Worm (Caenorhabditis elegans): ENCODE data around the gene srd-58.

Gene srd-58

ce11 chrII:7183493-7184272 lies 21.2 kb downstream of the srd-58 start, which contains the start of gene pdl-1:
Gene pdl-1 (plus strand): TSS chrII:7183801.
- TF ChIP-seq fos-1 (tag; optimal IDR thresholded peaks at IDR 0.05), result peak; percentile 54
- no peak for TF ChIP-seq nhr-25 (tag; optimal IDR thresholded peaks at IDR 0.05)
- peak; percentile 55 for TF ChIP-seq sma-3 (GFP tag; optimal IDR thresholded peaks at IDR 0.05)
- no peak for TF ChIP-seq unc-62 (GFP tag; optimal IDR thresholded peaks at IDR 0.05)
- no peak for TF ChIP-seq nhr-12 (tag; optimal IDR thresholded peaks at IDR 0.05)
- TF ChIP-seq lin-13 (GFP tag; optimal IDR thresholded peaks at IDR 0.05), result peak; percentile 73
- TF ChIP-seq ceh-82 (tag; optimal IDR thresholded peaks at IDR 0.05), result no peak
- TF ChIP-seq nhr-23 (tag; optimal IDR thresholded peaks at IDR 0.05), result no peak
- TF ChIP-seq C34F6.9 (tag; optimal IDR thresholded peaks at IDR 0.05), result peak; percentile 67
- TF ChIP-seq mab-5 (tag; optimal IDR thresholded peaks at IDR 0.05), result peak; percentile 56
- TF ChIP-seq nhr-237 (tag; optimal IDR thresholded peaks at IDR 0.05), result no peak
- peak; percentile 7 to 61 for TF ChIP-seq lsy-2 (tag; optimal IDR thresholded peaks at IDR 0.05)
- peak; percentile 35 for TF ChIP-seq crh-2 (tag; optimal IDR thresholded peaks at IDR 0.05)
- peak in 1 of 2 experiments; percentile 30 for TF ChIP-seq mdl-1 (tag; optimal IDR thresholded peaks at IDR 0.05)
- TF ChIP-seq blmp-1 (tag; optimal IDR thresholded peaks at IDR 0.05; ENCODE audit: insufficient read depth), result peak; percentile 25
- no peak for TF ChIP-seq aly-2 (tag; optimal IDR thresholded peaks at IDR 0.05)
- TF ChIP-seq lin-11 (tag; optimal IDR thresholded peaks at IDR 0.05), result peak; percentile 81
- TF ChIP-seq nhr-6 (tag; optimal IDR thresholded peaks at IDR 0.05), result no peak
- TF ChIP-seq sma-9 (GFP tag; optimal IDR thresholded peaks at IDR 0.05), result peak; percentile 84
- no peak for TF ChIP-seq sma-9 (tag; optimal IDR thresholded peaks at IDR 0.05)
- no peak for TF ChIP-seq ztf-11 (tag; optimal IDR thresholded peaks at IDR 0.05)
- no peak for TF ChIP-seq mbf-1 (tag; optimal IDR thresholded peaks at IDR 0.05)
- peak; percentile 15 for TF ChIP-seq zag-1 (tag; optimal IDR thresholded peaks at IDR 0.05)
- TF ChIP-seq lin-39 (tag; optimal IDR thresholded peaks at IDR 0.05), result no peak
- TF ChIP-seq nhr-129 (tag; optimal IDR thresholded peaks at IDR 0.05), result peak; percentile 76
- no peak for TF ChIP-seq dmd-4 (tag; optimal IDR thresholded peaks at IDR 0.05)
- TF ChIP-seq elt-1 (tag; optimal IDR thresholded peaks at IDR 0.05), result no peak
- TF ChIP-seq R02D3.7 (tag; optimal IDR thresholded peaks at IDR 0.05), result no peak
- TF ChIP-seq F13H6.1 (tag; optimal IDR thresholded peaks at IDR 0.05), result peak; percentile 65
- TF ChIP-seq ztf-4 (tag; optimal IDR thresholded peaks at IDR 0.05), result peak; percentile 60
- TF ChIP-seq unc-39 (tag; optimal IDR thresholded peaks at IDR 0.05), result no peak
- TF ChIP-seq skn-1 (tag; optimal IDR thresholded peaks at IDR 0.05), result no peak
- no peak for TF ChIP-seq nhr-77 (tag; optimal IDR thresholded peaks at IDR 0.05)
- peak; percentile 41 for TF ChIP-seq ceh-16 (tag; optimal IDR thresholded peaks at IDR 0.05)
- TF ChIP-seq snpc-4 (tag; optimal IDR thresholded peaks at IDR 0.05), result peak; percentile 22
- peak; percentile 74 for TF ChIP-seq nhr-21 (tag; optimal IDR thresholded peaks at IDR 0.05)
- peak; percentile 68 for TF ChIP-seq gmeb-1 (tag; optimal IDR thresholded peaks at IDR 0.05)
- peak; percentile 74 for TF ChIP-seq unc-55 (GFP tag; optimal IDR thresholded peaks at IDR 0.05)
- no peak for TF ChIP-seq nhr-10 (tag; optimal IDR thresholded peaks at IDR 0.05)
- no peak for TF ChIP-seq ZK546.5 (tag; optimal IDR thresholded peaks at IDR 0.05)
- TF ChIP-seq Y55F3AM.14 (GFP tag; optimal IDR thresholded peaks at IDR 0.05), result peak; percentile 63
- peak; percentile 56 for TF ChIP-seq sem-4 (tag; optimal IDR thresholded peaks at IDR 0.05)
- peak; percentile 31 for TF ChIP-seq egl-27 (tag; optimal IDR thresholded peaks at IDR 0.05)
- no peak for TF ChIP-seq alr-1 (tag; optimal IDR thresholded peaks at IDR 0.05)
- no peak for TF ChIP-seq nhr-11 (tag; optimal IDR thresholded peaks at IDR 0.05)
- TF ChIP-seq elt-3 (tag; optimal IDR thresholded peaks at IDR 0.05), result no peak

Measured in whole organism, L2 larva.